Worm (Caenorhabditis elegans) whole organism, L3 larva: ENCODE results near the gene Y75B8A.13.

ENCODE experiments used
- fkh-10 ChIP-seq: sonication (generic microtip); optimal IDR thresholded peaks from 2 replicates; lab custom pipeline; 2017; ENCODE audit warnings: missing biosample characterization, missing genetic modification reagents, missing genetic modification characterization
- jun-1 ChIP-seq: fragments of 150-350 bp; optimal IDR thresholded peaks from 2 replicates; lab custom pipeline; 2014; ENCODE audit warnings: missing biosample characterization, missing genetic modification reagents, missing genetic modification characterization
- lin-39 ChIP-seq: fragments of 150-350 bp; optimal IDR thresholded peaks from 2 replicates; lab custom pipeline; 2018; ENCODE audit warnings: missing biosample characterization, missing genetic modification reagents, missing genetic modification characterization
- nfya-1 ChIP-seq: sonication (generic microtip); optimal IDR thresholded peaks from 2 replicates; lab custom pipeline; 2017; ENCODE audit warnings: missing genetic modification characterization, mild to moderate bottlenecking, missing compliant biosample characterization, antibody characterized with exemption, moderate library complexity; ENCODE audit not compliant: insufficient read depth
- zag-1 ChIP-seq: fragments of 150-350 bp; optimal IDR thresholded peaks from 2 replicates; lab custom pipeline; 2014; ENCODE audit warnings: missing biosample characterization, missing genetic modification characterization

ce11 chrIII:12259793-12260192 is 44.3 kb upstream of the Y75B8A.13 start:
- TF ChIP-seq nfya-1 (tag; lab: Kevin White, UChicago), result no peak
- no peak for TF ChIP-seq zag-1 (tag; lab: Kevin White, UChicago)
- no peak for TF ChIP-seq jun-1 (tag; lab: Kevin White, UChicago)
- TF ChIP-seq lin-39 (tag; lab: Kevin White, UChicago), result no peak
- TF ChIP-seq fkh-10 (GFP tag; lab: Kevin White, UChicago), result no peak
